Worm (Caenorhabditis elegans) whole organism, young adult: ENCODE data around the gene hlh-33.

ENCODE experiments used
- F22D6.2 ChIP-seq: sonication (generic microtip); optimal IDR thresholded peaks from 2 replicates; lab custom pipeline; 2016; ENCODE audit warnings: mild to moderate bottlenecking, missing genetic modification characterization, missing compliant biosample characterization
- K11D2.4 ChIP-seq: fragments of 200-800 bp; sonication (Bioruptor generic); IDR thresholded peaks from 2 replicates; pipeline ENCODE4 v1.3.6; 2022; ENCODE audit warnings: missing genetic modification reagents, missing genetic modification characterization, missing compliant biosample characterization
- hlh-12 ChIP-seq: sonication (generic microtip); optimal IDR thresholded peaks from 2 replicates; lab custom pipeline; 2016; ENCODE audit warnings: missing genetic modification characterization, missing compliant biosample characterization
- hsf-1 ChIP-seq: fragments of 200-800 bp; sonication (Bioruptor generic); IDR thresholded peaks from 2 replicates; pipeline ENCODE4 v1.3.6; 2022; ENCODE audit warnings: missing genetic modification reagents, missing genetic modification characterization, missing compliant biosample characterization
- nfya-1 ChIP-seq: sonication (generic microtip); optimal IDR thresholded peaks from 2 replicates; lab custom pipeline; 2017; ENCODE audit warnings: antibody characterized with exemption, missing compliant biosample characterization, missing genetic modification characterization, borderline replicate concordance; ENCODE audit not compliant: insufficient read depth

DNA sequence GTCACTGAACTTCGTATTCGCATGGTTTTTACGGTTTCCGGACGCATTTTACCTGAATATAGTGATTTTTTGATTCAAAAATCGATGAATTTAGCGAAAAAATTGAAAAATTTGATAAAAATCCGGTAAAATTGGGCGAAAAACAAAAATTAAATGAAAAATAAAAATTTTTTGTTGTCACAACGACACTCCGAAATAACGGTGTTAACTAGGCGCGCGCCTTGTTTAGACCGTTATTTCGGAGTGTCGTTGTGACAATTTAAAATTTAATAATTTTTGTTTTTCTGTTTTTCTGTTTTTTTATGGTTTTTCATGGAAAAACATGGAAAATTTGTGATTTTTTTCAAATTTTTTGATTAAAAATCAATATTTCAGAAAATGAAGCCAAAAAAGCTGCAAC, 50.4 kb downstream of the hlh-33 start, which contains the start of the genes B0524.6 and pqn-41:
- TF ChIP-seq nfya-1 (tag; lab: Kevin White, UChicago) (no peak), hlh-12 (tag; lab: Kevin White, UChicago) (no peak), hsf-1 (GFP tag; lab: Robert Waterston, UW) (no peak), F22D6.2 (tag; lab: Kevin White, UChicago) (no peak), K11D2.4 (GFP tag; lab: Robert Waterston, UW) (no peak)
